Worm (Caenorhabditis elegans) whole organism, L2 larva: ENCODE results near the gene cmd-1.

Experiments used
- F13H6.1 ChIP-seq: sonication (generic microtip); optimal IDR thresholded peaks from 2 replicates; lab custom pipeline; 2016; ENCODE audit warnings: missing genetic modification characterization, missing compliant biosample characterization
- fos-1 ChIP-seq: fragments of 150-350 bp; optimal IDR thresholded peaks from 2 replicates; lab custom pipeline; 2014; ENCODE audit warnings: missing biosample characterization, missing genetic modification characterization
- lin-11 ChIP-seq: fragments of 150-350 bp; sonication (generic microtip); optimal IDR thresholded peaks from 2 replicates; lab custom pipeline; 2014; ENCODE audit warnings: missing biosample characterization, missing genetic modification characterization, inconsistent platforms, mixed read lengths
- nhr-237 ChIP-seq: fragments of 150-350 bp; optimal IDR thresholded peaks from 2 replicates; lab custom pipeline; 2014; ENCODE audit warnings: missing biosample characterization, missing genetic modification characterization
- nhr-77 ChIP-seq: fragments of 150-350 bp; optimal IDR thresholded peaks from 2 replicates; lab custom pipeline; 2014; ENCODE audit warnings: missing biosample characterization, missing genetic modification characterization

DNA sequence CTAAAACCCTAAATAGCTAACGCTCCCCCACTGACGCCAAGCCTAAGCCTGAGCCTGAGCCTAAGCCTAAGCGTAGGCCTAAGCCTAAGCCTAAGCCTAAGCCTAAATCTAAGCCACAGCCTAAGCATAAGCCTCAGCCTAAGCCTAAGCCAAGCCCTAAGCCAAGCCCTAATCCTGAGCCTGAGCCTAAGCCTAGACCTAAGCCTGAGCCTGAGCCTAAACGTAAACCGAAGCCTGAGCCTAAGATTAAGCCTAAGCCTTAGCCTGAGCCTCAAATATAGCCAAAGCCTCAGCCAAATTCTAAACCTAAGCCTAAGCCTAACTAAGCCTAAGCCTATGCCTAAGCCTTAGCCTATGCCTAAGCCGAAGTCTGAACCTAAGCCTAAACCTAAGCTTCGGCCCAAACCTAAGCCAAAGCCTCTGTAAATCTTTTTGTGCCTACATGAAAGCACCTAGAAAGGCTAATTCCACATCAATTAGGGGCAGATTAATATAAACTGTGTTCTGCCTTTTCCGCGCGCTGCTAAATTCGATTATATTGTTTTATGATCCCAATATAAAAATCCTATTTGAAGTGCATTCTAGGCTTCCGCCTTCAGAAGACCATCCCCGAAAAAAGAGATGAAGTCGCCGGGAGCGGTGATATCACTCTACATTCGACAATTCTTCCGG, 9.2 kb downstream of the cmd-1 start, which contains the start of gene ptr-16:
- TF ChIP-seq nhr-237 (tag; lab: Kevin White, UChicago): no peak
- TF ChIP-seq lin-11: no peak
- TF ChIP-seq nhr-77 (tag; lab: Kevin White, UChicago): no peak
- no peak for TF ChIP-seq F13H6.1 (tag; lab: Kevin White, UChicago)
- no peak for TF ChIP-seq fos-1 (tag; lab: Kevin White, UChicago)
